Fruit fly (Drosophila melanogaster) whole organism, wandering third instar larva: Measurements from ENCODE around the gene nuf.

Source experiments
- CG32264 ChIP-seq: fragments of 200-800 bp; sonication (Bioruptor generic); optimal IDR thresholded peaks from 2 replicates; lab custom pipeline; 2016; ENCODE audit warnings: missing biosample characterization, missing genetic modification characterization
- CG9705 ChIP-seq: fragments of 200-800 bp; sonication (Bioruptor generic); optimal IDR thresholded peaks from 2 replicates; lab custom pipeline; 2018; ENCODE audit warnings: missing biosample characterization, mild to moderate bottlenecking, missing genetic modification characterization
- CrebA ChIP-seq: fragments of 200-800 bp; sonication (Bioruptor generic); optimal IDR thresholded peaks from 2 replicates; lab custom pipeline; 2016; ENCODE audit warnings: missing biosample characterization, mild to moderate bottlenecking, missing genetic modification characterization, borderline replicate concordance
- Dfd ChIP-seq: fragments of >200 bp; optimal IDR thresholded peaks from 2 replicates; lab custom pipeline; 2017; ENCODE audit warnings: missing biosample characterization, missing genetic modification characterization
- Dif ChIP-seq: fragments of 200-275, 200-300 bp; sonication (Bioruptor generic); optimal IDR thresholded peaks from 2 replicates; lab custom pipeline; 2018; ENCODE audit warnings: missing biosample characterization, missing genetic modification characterization; ENCODE audit not compliant: partially characterized antibody
- GATAd ChIP-seq: sonication (Bioruptor generic); optimal IDR thresholded peaks from 2 replicates; lab custom pipeline; 2016; ENCODE audit warnings: missing biosample characterization, missing genetic modification characterization
- HLH106 ChIP-seq: fragments of 200-800 bp; optimal IDR thresholded peaks from 3 replicates; lab custom pipeline; 2019; ENCODE audit warnings: missing biosample characterization, mild to moderate bottlenecking, missing genetic modification characterization, moderate library complexity
- Hr78 ChIP-seq: fragments of >200 bp; optimal IDR thresholded peaks from 2 replicates; lab custom pipeline; 2017; ENCODE audit warnings: missing biosample characterization, missing genetic modification characterization
- Hr83 ChIP-seq: fragments of 200-300 bp; sonication (Bioruptor generic); optimal IDR thresholded peaks from 2 replicates; lab custom pipeline; 2016; ENCODE audit warnings: missing biosample characterization, mild to moderate bottlenecking, missing genetic modification characterization, moderate library complexity; ENCODE audit not compliant: poor library complexity, severe bottlenecking
- Jra ChIP-seq: sonication (Bioruptor generic); optimal IDR thresholded peaks from 2 replicates; lab custom pipeline; 2016; ENCODE audit warnings: missing biosample characterization, missing genetic modification characterization
- Mio ChIP-seq: sonication (Bioruptor generic); optimal IDR thresholded peaks from 2 replicates; lab custom pipeline; 2016; ENCODE audit warnings: missing biosample characterization, missing genetic modification characterization
- Myc ChIP-seq: fragments of >200 bp; optimal IDR thresholded peaks from 2 replicates; lab custom pipeline; 2017
- OdsH ChIP-seq: fragments of 200-800 bp; sonication (Bioruptor generic); optimal IDR thresholded peaks from 2 replicates; lab custom pipeline; 2016; ENCODE audit warnings: missing biosample characterization, mild to moderate bottlenecking, missing genetic modification characterization
- Rel ChIP-seq, 2 experiments: fragments of 200-800 bp; sonication (Bioruptor generic) in 1 of 2; optimal IDR thresholded peaks; 2 replicates in 1 of 2; 3 replicates in 1 of 2; lab custom pipeline; 2016 to 2019; ENCODE audit warnings: mild to moderate bottlenecking in 2 of 2, missing biosample characterization in 2 of 2, missing genetic modification characterization in 2 of 2, moderate library complexity in 1 of 2
- Sp1 ChIP-seq: fragments of 200-800 bp; sonication (Bioruptor generic); optimal IDR thresholded peaks from 3 replicates; lab custom pipeline; 2019; ENCODE audit warnings: missing biosample characterization, mild to moderate bottlenecking, missing genetic modification characterization, moderate library complexity
- Vsx2 ChIP-seq: fragments of 200-300, 225-300 bp; sonication (Bioruptor generic); optimal IDR thresholded peaks from 2 replicates; lab custom pipeline; 2018; ENCODE audit warnings: missing biosample characterization, missing genetic modification characterization; ENCODE audit not compliant: partially characterized antibody
- br ChIP-seq: fragments of 200-800 bp; sonication (Bioruptor generic); optimal IDR thresholded peaks from 2 replicates; lab custom pipeline; 2016; ENCODE audit warnings: missing biosample characterization, missing genetic modification characterization
- brk ChIP-seq: fragments of 200-800 bp; sonication (Bioruptor generic); optimal IDR thresholded peaks from 2 replicates; lab custom pipeline; 2016; ENCODE audit warnings: missing biosample characterization, mild to moderate bottlenecking, missing genetic modification characterization
- dl ChIP-seq, 2 experiments: fragments of 175-275, 200-275 bp in 1 of 2; fragments of 200-275 bp in 1 of 2; sonication (Bioruptor generic); optimal IDR thresholded peaks; lab custom pipeline; 2018; ENCODE audit warnings: mild to moderate bottlenecking in 2 of 2, missing biosample characterization in 2 of 2, missing genetic modification characterization in 2 of 2, moderate library complexity in 2 of 2; ENCODE audit not compliant: partially characterized antibody in 2 of 2, insufficient read depth in 1 of 2
- dmrt93B ChIP-seq: fragments of 200-800 bp; sonication (Bioruptor generic); optimal IDR thresholded peaks from 2 replicates; lab custom pipeline; 2018; ENCODE audit warnings: missing biosample characterization, mild to moderate bottlenecking, missing genetic modification characterization
- foxo ChIP-seq, 2 experiments: fragments of 200-800 bp; sonication (Bioruptor generic); optimal IDR thresholded peaks; 2 replicates in 1 of 2; 3 replicates in 1 of 2; lab custom pipeline; 2016 to 2017; ENCODE audit warnings: missing biosample characterization in 2 of 2, missing genetic modification characterization in 2 of 2
- fru ChIP-seq: fragments of 200-800 bp; sonication (Bioruptor generic); optimal IDR thresholded peaks from 3 replicates; lab custom pipeline; 2016; ENCODE audit warnings: missing biosample characterization, mild to moderate bottlenecking, missing genetic modification characterization
- h ChIP-seq: fragments of 200-800 bp; sonication (Bioruptor generic); optimal IDR thresholded peaks from 3 replicates; lab custom pipeline; 2016; ENCODE audit warnings: missing biosample characterization, mild to moderate bottlenecking, missing genetic modification characterization
- jim ChIP-seq: fragments of 175-275, 200-325 bp; sonication (Bioruptor generic); optimal IDR thresholded peaks from 2 replicates; lab custom pipeline; 2016; ENCODE audit warnings: missing biosample characterization, mild to moderate bottlenecking, missing genetic modification characterization
- pan ChIP-seq: fragments of >200 bp; optimal IDR thresholded peaks from 2 replicates; lab custom pipeline; 2017
- psq ChIP-seq: fragments of 200-800 bp; sonication (Bioruptor generic); optimal IDR thresholded peaks from 3 replicates; lab custom pipeline; 2017; ENCODE audit warnings: missing biosample characterization, mild to moderate bottlenecking, missing genetic modification characterization, moderate library complexity
- rgr ChIP-seq: fragments of 200-800 bp; sonication (Bioruptor generic); optimal IDR thresholded peaks from 3 replicates; lab custom pipeline; 2016; ENCODE audit warnings: missing biosample characterization, mild to moderate bottlenecking, missing genetic modification characterization
- sv ChIP-seq: fragments of 200-800 bp; sonication (Bioruptor generic); optimal IDR thresholded peaks from 3 replicates; lab custom pipeline; 2016; ENCODE audit warnings: missing biosample characterization, missing genetic modification characterization

The nuf gene

DNA sequence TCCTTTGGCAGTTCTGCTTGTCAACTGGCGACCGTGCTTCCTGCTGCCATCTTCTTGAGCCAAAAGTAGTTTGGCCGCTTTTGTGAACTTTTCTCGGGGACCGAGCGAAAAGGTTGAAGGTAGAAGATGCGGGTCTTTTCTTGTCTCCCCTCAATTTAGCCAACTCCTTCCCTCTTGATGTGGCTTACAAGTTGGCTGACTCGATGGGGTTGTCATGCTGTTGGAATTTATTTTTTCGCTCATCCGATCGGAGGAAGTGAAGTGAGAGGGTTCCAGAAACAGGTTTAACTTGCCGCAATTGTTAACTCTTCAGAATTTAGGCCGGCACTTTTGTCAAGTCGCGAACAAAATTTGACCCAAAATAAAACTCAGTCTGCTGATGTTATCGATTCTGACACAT is 11.6 kb downstream of the nuf start:
- TF ChIP-seq psq (GFP tag; lab: Kevin White, UChicago) (peak; percentile 9), CrebA (GFP tag; lab: Kevin White, UChicago) (peak; percentile 11), rgr (GFP tag; lab: Kevin White, UChicago) (no peak), Mio (GFP tag; lab: Kevin White, UChicago) (no peak), br (GFP tag; lab: Kevin White, UChicago) (peak; percentile 2), Vsx2 (GFP tag; lab: Kevin White, UChicago) (peak; percentile 32), fru (GFP tag; lab: Kevin White, UChicago) (peak; percentile 11)

DNA sequence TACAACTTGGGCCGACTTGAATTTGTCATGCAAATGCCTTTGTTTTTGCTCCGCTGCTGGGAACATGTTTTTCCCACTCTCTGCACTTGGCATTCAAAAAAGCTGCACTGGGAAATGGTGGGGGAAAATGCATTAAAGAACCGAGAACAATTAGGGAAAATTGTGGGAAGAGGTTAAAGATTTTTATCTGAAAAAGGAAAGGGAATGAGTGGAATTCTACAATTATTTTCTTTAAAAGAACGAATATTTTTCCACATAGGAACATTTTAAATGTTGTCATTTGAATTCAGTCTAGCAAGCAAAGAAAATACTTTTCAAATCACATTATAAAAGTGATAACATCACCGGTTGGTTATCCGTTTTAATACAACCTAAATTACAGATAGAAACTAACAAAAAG is 12.4 kb downstream of the nuf start, which contains the start of gene saturn:
TSS of gene saturn (plus strand) at position 301 of the 400 bp plus-strand sequence.
- TF ChIP-seq GATAd (GFP tag; lab: Kevin White, UChicago) = no peak
- no peak for TF ChIP-seq brk (GFP tag; lab: Kevin White, UChicago)
- no peak for TF ChIP-seq Jra (GFP tag; lab: Kevin White, UChicago)
- no peak for TF ChIP-seq HLH106
- no peak for TF ChIP-seq fru (GFP tag; lab: Kevin White, UChicago)
- TF ChIP-seq Hr83 (GFP tag; lab: Kevin White, UChicago) = no peak
- no peak for TF ChIP-seq foxo (GFP tag; optimal IDR thresholded peaks at IDR 0.05; lab: Kevin White, UChicago)
- TF ChIP-seq jim = no peak
- TF ChIP-seq OdsH (GFP tag; lab: Kevin White, UChicago) = no peak
- TF ChIP-seq Sp1 (GFP tag; lab: Kevin White, UChicago) = no peak

DNA sequence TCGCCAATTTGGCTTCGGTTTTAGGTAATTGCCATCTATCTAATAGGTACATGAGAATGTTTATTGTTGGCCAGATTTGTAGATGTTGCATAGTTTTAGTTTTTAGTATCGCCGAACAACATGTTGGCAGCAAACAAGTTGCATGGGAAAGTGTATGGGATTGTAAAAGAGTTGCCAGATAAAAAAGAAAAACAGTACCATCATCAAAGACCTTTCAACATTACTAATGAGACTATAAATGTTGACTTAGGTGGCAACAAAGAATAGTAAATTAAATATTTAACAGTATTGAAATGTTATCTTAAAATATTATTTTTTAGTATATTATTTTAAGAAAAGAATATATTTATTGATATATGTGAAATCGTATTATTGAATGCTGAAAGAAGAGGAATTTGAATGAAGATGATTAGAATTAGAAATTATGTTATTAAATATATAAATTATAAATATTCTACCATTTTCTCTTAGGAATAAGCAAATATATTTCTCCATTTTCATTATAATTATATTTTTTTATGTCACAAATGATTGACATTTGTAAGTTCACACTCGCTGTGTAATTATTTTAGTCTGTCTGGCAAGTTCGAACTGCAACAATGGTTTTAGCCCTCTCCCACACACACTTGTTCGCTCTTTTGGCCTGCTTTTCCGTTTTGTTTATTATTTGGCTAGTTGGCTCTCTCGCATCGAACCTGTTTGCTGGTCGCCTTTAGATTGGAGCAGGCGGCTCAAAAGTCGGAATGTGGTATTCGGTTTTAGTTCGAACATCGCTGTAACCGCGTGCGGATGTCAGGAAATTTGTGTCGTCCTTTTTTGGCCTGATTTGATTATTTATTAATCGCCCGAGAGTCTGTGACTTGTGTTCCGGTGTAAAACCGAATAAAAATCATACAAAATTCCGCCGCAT is 14.2 kb downstream of the nuf start:
- peak in 1 of 2 experiments; percentile 27 for TF ChIP-seq dl (GFP tag; optimal IDR thresholded peaks at IDR 0.05; lab: Kevin White, UChicago; ENCODE audit: insufficient read depth in 1 of 2, partially characterized antibody in 2 of 2)
- peak; percentile 32 for TF ChIP-seq Dif (GFP tag; lab: Kevin White, UChicago)
- TF ChIP-seq fru (GFP tag; lab: Kevin White, UChicago) = peak; percentile 0
- peak; percentile 19 for TF ChIP-seq psq (GFP tag; lab: Kevin White, UChicago)
- TF ChIP-seq dmrt93B = no peak

DNA sequence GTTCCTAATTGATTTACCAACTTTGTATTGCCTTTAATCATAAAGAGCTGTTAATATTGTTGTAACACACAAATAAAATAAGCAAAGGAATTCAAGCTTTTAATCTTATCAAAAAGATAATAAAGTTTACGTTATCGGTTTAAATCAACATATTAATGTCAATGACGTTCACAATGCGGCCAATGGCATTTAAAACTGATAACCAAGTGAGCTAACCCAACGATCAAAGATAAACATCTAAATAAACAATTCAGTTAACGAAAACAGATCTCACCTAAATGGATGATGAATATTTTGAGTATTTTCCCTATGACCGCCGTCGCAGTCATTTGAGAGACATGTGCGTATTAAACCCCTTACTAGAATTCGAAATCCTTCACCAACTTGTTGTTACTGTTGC is 16.7 kb downstream of the nuf start:
- no peak for TF ChIP-seq HLH106
- TF ChIP-seq sv (GFP tag; lab: Kevin White, UChicago) = no peak
- no peak for TF ChIP-seq Myc
- no peak for TF ChIP-seq Hr83 (GFP tag; lab: Kevin White, UChicago)
- no peak for TF ChIP-seq pan (lab: Kevin White, UChicago)
- no peak for TF ChIP-seq Dfd (GFP tag; lab: Kevin White, UChicago)

DNA sequence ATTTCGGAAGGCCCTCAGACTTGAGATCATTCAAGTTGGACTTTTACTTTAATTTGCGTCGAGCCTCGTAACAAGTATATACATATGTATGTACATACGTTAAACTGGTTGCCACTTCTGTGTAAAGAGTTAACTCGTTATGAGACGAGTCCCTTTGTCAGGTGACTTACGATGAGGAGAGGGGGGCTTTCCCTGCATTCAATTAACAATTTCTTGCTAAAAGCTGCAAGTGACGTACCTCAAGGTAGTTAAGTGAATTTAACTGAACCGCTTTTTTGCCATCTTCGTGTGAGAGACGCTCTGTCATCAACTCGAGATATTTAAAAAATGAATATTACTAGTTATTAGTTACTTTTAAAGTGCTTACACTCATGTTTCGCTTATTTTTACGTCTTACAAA is 18.3 kb downstream of the nuf start:
- TF ChIP-seq Rel (GFP tag; optimal IDR thresholded peaks at IDR 0.05; lab: Kevin White, UChicago) (no peak), Rel (tag; optimal IDR thresholded peaks at IDR 0.05; lab: Kevin White, UChicago) (peak; percentile 52), jim (no peak)

DNA sequence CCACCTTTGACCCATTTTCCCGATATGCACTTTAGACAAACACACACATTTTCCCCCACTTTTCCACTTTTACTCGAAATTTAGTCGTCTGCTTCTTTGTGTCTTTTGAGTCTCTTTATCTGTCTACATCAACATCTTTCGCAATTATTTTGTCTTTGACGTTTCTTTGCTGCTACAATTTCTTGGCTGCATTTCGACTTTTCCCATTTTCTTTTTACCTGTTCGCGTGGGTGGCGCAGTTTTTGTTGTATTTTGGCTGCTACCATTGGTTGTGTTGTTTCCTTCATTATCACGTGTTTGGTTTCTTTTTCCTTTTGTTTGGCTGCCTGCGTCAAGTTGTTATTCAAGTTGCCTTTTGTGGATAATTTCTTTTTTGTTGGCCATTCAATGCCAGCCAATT is 20.9 kb downstream of the nuf start:
- TF ChIP-seq Hr78 (GFP tag; lab: Kevin White, UChicago) = no peak
- TF ChIP-seq Hr83 (GFP tag; lab: Kevin White, UChicago) = no peak
- TF ChIP-seq h (GFP tag; lab: Kevin White, UChicago) = no peak
- TF ChIP-seq CG9705 (GFP tag; lab: Kevin White, UChicago) = no peak
- TF ChIP-seq dl (GFP tag; optimal IDR thresholded peaks at IDR 0.05; lab: Kevin White, UChicago; ENCODE audit: insufficient read depth in 1 of 2, partially characterized antibody in 2 of 2) = no peak
- TF ChIP-seq CG32264 = no peak
